Worm (Caenorhabditis elegans): ENCODE measurements around the gene F56A8.3.

The F56A8.3 gene

DNA sequence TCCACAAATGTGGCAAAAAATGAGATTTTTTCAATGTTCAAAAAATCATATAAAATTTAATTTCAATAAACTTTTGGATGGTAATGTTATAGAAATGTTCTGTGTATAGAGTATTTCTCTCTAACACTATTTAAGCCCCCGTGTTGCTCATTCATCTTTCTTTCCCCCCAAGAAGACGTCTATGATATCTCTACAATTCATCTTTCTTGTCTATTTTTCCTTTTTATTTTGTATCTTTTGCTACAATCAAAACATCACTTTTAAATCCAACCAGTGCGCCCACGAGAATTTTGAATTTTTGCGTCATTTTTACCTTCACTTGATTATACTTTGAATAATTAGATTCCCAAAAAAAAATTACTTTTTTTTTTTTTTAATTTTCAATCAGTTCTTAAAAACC lies 16.1 kb downstream of the F56A8.3 start:
- TF ChIP-seq pha-4 (tag; optimal IDR thresholded peaks at IDR 0.05), result no peak
- TF ChIP-seq F52B5.7 (tag; optimal IDR thresholded peaks at IDR 0.05), result no peak
- no peak for TF ChIP-seq somi-1 (GFP tag; optimal IDR thresholded peaks at IDR 0.05)
- TF ChIP-seq ekl-4 (GFP tag; IDR thresholded peaks at IDR 0.05), result no peak
- no peak for TF ChIP-seq T07F8.4 (tag; optimal IDR thresholded peaks at IDR 0.05)
- no peak for TF ChIP-seq madf-8 (GFP tag; conservative IDR thresholded peaks at IDR 0.05)
- TF ChIP-seq F57C9.4 (tag; optimal IDR thresholded peaks at IDR 0.05), result no peak
- TF ChIP-seq lsy-27 (tag; optimal IDR thresholded peaks at IDR 0.05; ENCODE audit: borderline replicate concordance, insufficient read depth), result no peak
- no peak for TF ChIP-seq B0019.2 (GFP tag; conservative IDR thresholded peaks at IDR 0.05)
- TF ChIP-seq bed-1 (GFP tag; IDR thresholded peaks at IDR 0.05), result no peak
- TF ChIP-seq B0336.3 (GFP tag; IDR thresholded peaks at IDR 0.05), result no peak
- TF ChIP-seq F57A8.1 (GFP tag; optimal IDR thresholded peaks at IDR 0.05), result no peak
- TF ChIP-seq lin-35 (GFP tag; optimal IDR thresholded peaks at IDR 0.05), result no peak
- no peak for TF ChIP-seq sea-2 (GFP tag; IDR thresholded peaks at IDR 0.05)
- no peak for TF ChIP-seq rcor-1 (GFP tag; IDR thresholded peaks at IDR 0.05)
- no peak for TF ChIP-seq F33H1.4 (GFP tag; IDR thresholded peaks at IDR 0.05)
- TF ChIP-seq hrde-1 (tag; optimal IDR thresholded peaks at IDR 0.05; ENCODE audit: borderline replicate concordance), result no peak
- TF ChIP-seq sptf-2 (GFP tag; optimal IDR thresholded peaks at IDR 0.05), result no peak

DNA sequence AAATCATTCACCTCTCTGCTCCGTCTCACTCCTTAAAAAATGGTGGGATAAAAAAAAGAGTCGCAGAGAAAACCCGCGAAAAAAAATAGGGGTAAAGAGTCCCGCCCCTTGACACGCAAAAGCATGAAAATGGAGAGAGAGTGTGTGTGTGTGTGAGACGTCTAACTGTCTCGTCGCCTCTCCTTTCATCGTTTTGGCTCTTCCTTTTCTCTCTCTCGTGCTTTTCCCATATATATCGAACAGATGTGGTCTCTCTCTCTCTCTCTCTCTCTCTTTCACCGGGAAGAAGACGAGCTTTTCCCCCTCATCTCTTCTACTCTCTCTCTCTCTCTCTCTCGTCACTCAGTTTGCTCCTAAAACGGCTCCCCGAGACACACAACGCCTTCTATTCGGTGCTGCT lies 19.1 kb downstream of the F56A8.3 start:
- TF ChIP-seq Y53F4B.3 (GFP tag; IDR thresholded peaks at IDR 0.05), result no peak
- no peak for TF ChIP-seq bed-2 (GFP tag; IDR thresholded peaks at IDR 0.05)
- no peak for TF ChIP-seq rcor-1 (GFP tag; IDR thresholded peaks at IDR 0.05)
- peak; percentile 21; the same call in 1 of the 2 replicates for TF ChIP-seq nfyb-1 (GFP tag; IDR thresholded peaks at IDR 0.05)
- no peak for TF ChIP-seq F10E7.11 (tag; optimal IDR thresholded peaks at IDR 0.05)
- TF ChIP-seq ztf-3 (GFP tag; optimal IDR thresholded peaks at IDR 0.05), result no peak
- TF ChIP-seq snpc-3.4 (tag; optimal IDR thresholded peaks at IDR 0.05), result no peak
- peak; percentile 8 for TF ChIP-seq madf-10 (tag; optimal IDR thresholded peaks at IDR 0.05)
- TF ChIP-seq rec-8 (tag; optimal IDR thresholded peaks at IDR 0.05), result no peak
- TF ChIP-seq B0019.2 (GFP tag; conservative IDR thresholded peaks at IDR 0.05), result no peak
- no peak for TF ChIP-seq aptf-3 (GFP tag; IDR thresholded peaks at IDR 0.05)
- TF ChIP-seq lir-1 (GFP tag; conservative IDR thresholded peaks at IDR 0.05), result no peak
- TF ChIP-seq F33H1.4 (GFP tag; IDR thresholded peaks at IDR 0.05), result no peak
- TF ChIP-seq ztf-18 (tag; optimal IDR thresholded peaks at IDR 0.05), result no peak
- no peak for TF ChIP-seq snpc-1.3 (tag; optimal IDR thresholded peaks at IDR 0.05; ENCODE audit: insufficient read depth)
- no peak for TF ChIP-seq nhr-120 (GFP tag; IDR thresholded peaks at IDR 0.05)
- no peak for TF ChIP-seq nfya-2 (GFP tag; IDR thresholded peaks at IDR 0.05)
- no peak for TF ChIP-seq dpl-1 (GFP tag; optimal IDR thresholded peaks at IDR 0.05)
- no peak for TF ChIP-seq let-607 (tag; optimal IDR thresholded peaks at IDR 0.05)
- TF ChIP-seq athp-1 (tag; optimal IDR thresholded peaks at IDR 0.05), result no peak
- TF ChIP-seq ceh-40 (GFP tag; IDR thresholded peaks at IDR 0.05), result no peak
- peak; percentile 27 for TF ChIP-seq atf-7 (tag; optimal IDR thresholded peaks at IDR 0.05)
- peak; percentile 2 for TF ChIP-seq chd-7 (tag; optimal IDR thresholded peaks at IDR 0.05)
- peak; percentile 68 for TF ChIP-seq K12H6.12 (tag; optimal IDR thresholded peaks at IDR 0.05)
- no peak for TF ChIP-seq B0261.1 (tag; optimal IDR thresholded peaks at IDR 0.05)
- no peak for TF ChIP-seq ztf-22 (GFP tag; optimal IDR thresholded peaks at IDR 0.05)
- no peak for TF ChIP-seq ets-4 (GFP tag; optimal IDR thresholded peaks at IDR 0.05)
- TF ChIP-seq ceh-27 (GFP tag; optimal IDR thresholded peaks at IDR 0.05), result peak; percentile 61
- no peak for TF ChIP-seq ztf-6 (GFP tag; IDR thresholded peaks at IDR 0.05)
- peak; percentile 62 for TF ChIP-seq attf-5 (GFP tag; optimal IDR thresholded peaks at IDR 0.05)
- TF ChIP-seq ztf-26 (tag; optimal IDR thresholded peaks at IDR 0.05), result no peak
- no peak for TF ChIP-seq rpc-1 (optimal IDR thresholded peaks at IDR 0.05)
- no peak for TF ChIP-seq rpc-1 (tag; optimal IDR thresholded peaks at IDR 0.05)
- TF ChIP-seq egl-18 (GFP tag; IDR thresholded peaks at IDR 0.05), result no peak

Measured in whole organism, young adult.